Worm (Caenorhabditis elegans): ENCODE results near the gene M01A8.1.

ce11 chrIII:9255801-9256200 lies 1.3 kb upstream of the M01A8.1 start:
- TF ChIP-seq ref-1 (GFP tag; conservative IDR thresholded peaks at IDR 0.05) (no peak), T22C8.4 (GFP tag; IDR thresholded peaks at IDR 0.05) (no peak)

All from whole organism, midembryonic.